Worm (Caenorhabditis elegans): ENCODE measurements around the gene elt-2.
A peak's percentile ranks its signal among the peaks of the same experiment; 100 is the strongest.

elt-2 gene

ce11 chrX:10480563-10481290, at the start of gene elt-2:
Gene elt-2, plus strand, starts transcription at chrX:10481240.
- TF ChIP-seq snpc-4 (tag; optimal IDR thresholded peaks at IDR 0.05) (no peak), fos-1 (tag; optimal IDR thresholded peaks at IDR 0.05) (peak; percentile 95), sma-3 (GFP tag; optimal IDR thresholded peaks at IDR 0.05) (peak; percentile 36), nhr-129 (tag; optimal IDR thresholded peaks at IDR 0.05) (no peak), crh-2 (tag; optimal IDR thresholded peaks at IDR 0.05) (peak; percentile 31), unc-39 (tag; optimal IDR thresholded peaks at IDR 0.05) (no peak), gmeb-1 (tag; optimal IDR thresholded peaks at IDR 0.05) (peak; percentile 58), nhr-77 (tag; optimal IDR thresholded peaks at IDR 0.05) (no peak), sma-9 (GFP tag; optimal IDR thresholded peaks at IDR 0.05) (peak; percentile 73), sma-9 (tag; optimal IDR thresholded peaks at IDR 0.05) (no peak), lsy-2 (tag; optimal IDR thresholded peaks at IDR 0.05) (peak in 1 of 2 experiments; percentile 57), F13H6.1 (tag; optimal IDR thresholded peaks at IDR 0.05) (peak; percentile 34)

- no peak for TF ChIP-seq unc-62 (GFP tag; optimal IDR thresholded peaks at IDR 0.05)
- no peak for TF ChIP-seq alr-1 (tag; optimal IDR thresholded peaks at IDR 0.05)
- no peak for TF ChIP-seq zag-1 (tag; optimal IDR thresholded peaks at IDR 0.05)
- no peak for TF ChIP-seq ztf-11 (tag; optimal IDR thresholded peaks at IDR 0.05)
- TF ChIP-seq nhr-77 (tag; optimal IDR thresholded peaks at IDR 0.05) = no peak
- no peak for TF ChIP-seq lin-13 (GFP tag; optimal IDR thresholded peaks at IDR 0.05)
- peak; percentile 24 for TF ChIP-seq blmp-1 (tag; optimal IDR thresholded peaks at IDR 0.05; ENCODE audit: insufficient read depth)
- no peak for TF ChIP-seq nhr-129 (tag; optimal IDR thresholded peaks at IDR 0.05)
Measured at ce11 chrX:10432786-10433185, 48.3 kb upstream of the elt-2 start.

DNA sequence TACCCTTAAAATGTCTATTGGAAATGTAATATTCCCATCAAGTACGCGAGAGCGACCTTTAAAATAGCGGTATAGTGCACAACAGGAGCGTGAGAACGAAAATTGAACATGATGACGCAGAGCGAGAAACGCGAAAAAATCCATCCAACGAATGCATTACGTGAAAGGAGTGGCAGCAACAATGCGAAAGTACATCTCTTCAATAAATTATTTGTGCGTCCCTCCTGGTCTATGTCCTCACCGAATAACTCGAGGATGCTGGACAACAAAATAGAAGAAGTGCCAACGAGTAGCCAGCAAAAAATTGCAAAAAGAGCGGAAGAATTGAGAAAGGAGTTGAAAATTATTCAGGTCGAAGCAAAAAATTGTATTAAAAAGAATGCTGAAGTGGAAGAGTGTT, 47.2 kb upstream of the elt-2 start:
- TF ChIP-seq F13H6.1 (tag; optimal IDR thresholded peaks at IDR 0.05) (no peak), zag-1 (tag; optimal IDR thresholded peaks at IDR 0.05) (no peak), sma-9 (GFP tag; optimal IDR thresholded peaks at IDR 0.05) (no peak), sma-9 (tag; optimal IDR thresholded peaks at IDR 0.05) (no peak), skn-1 (tag; optimal IDR thresholded peaks at IDR 0.05) (no peak), nhr-10 (tag; optimal IDR thresholded peaks at IDR 0.05) (no peak), R02D3.7 (tag; optimal IDR thresholded peaks at IDR 0.05) (no peak), lin-11 (tag; optimal IDR thresholded peaks at IDR 0.05) (no peak), nhr-6 (tag; optimal IDR thresholded peaks at IDR 0.05) (no peak), ztf-4 (tag; optimal IDR thresholded peaks at IDR 0.05) (no peak), nhr-129 (tag; optimal IDR thresholded peaks at IDR 0.05) (no peak), nhr-25 (tag; optimal IDR thresholded peaks at IDR 0.05) (no peak), elt-3 (tag; optimal IDR thresholded peaks at IDR 0.05) (no peak), sem-4 (tag; optimal IDR thresholded peaks at IDR 0.05) (no peak), dmd-4 (tag; optimal IDR thresholded peaks at IDR 0.05) (no peak), peb-1 (tag; optimal IDR thresholded peaks at IDR 0.05) (no peak), lsy-2 (tag; optimal IDR thresholded peaks at IDR 0.05) (no peak), elt-1 (tag; optimal IDR thresholded peaks at IDR 0.05) (no peak), unc-62 (GFP tag; optimal IDR thresholded peaks at IDR 0.05) (no peak), unc-55 (GFP tag; optimal IDR thresholded peaks at IDR 0.05) (no peak), ama-1 (optimal IDR thresholded peaks at IDR 0.05) (no peak)

DNA sequence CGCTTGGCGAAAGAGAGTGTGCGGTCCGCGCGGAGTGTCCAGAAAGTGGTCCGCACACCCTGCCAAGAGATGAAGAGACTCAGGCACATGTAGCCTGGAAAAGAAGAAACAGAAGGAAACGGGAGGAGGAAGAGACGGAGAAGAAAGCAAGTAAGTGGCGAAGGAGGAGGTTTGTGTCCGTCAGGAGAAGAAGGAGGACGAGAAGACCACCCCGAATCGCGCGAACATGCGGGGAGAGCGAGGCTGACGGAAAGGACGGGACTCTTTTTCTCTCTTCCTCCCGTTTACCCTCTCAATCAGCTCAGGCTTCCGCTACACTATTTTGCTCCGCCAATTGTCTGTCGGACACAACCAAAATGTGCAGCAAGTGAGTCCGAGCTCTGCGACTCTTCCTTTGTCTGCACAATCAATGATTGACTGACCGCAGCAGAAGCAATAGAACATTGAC, 45.5 kb upstream of the elt-2 start:
- no peak for TF ChIP-seq ztf-1 (GFP tag; conservative IDR thresholded peaks at IDR 0.05)
- peak; percentile 91 for TF ChIP-seq unc-55 (GFP tag; optimal IDR thresholded peaks at IDR 0.05)
- TF ChIP-seq nhr-11 (tag; optimal IDR thresholded peaks at IDR 0.05) = no peak
- peak; percentile 63 for TF ChIP-seq mab-5 (tag; optimal IDR thresholded peaks at IDR 0.05)
- TF ChIP-seq peb-1 (tag; optimal IDR thresholded peaks at IDR 0.05) = peak; percentile 3
- TF ChIP-seq sma-9 (GFP tag; optimal IDR thresholded peaks at IDR 0.05) = peak; percentile 78
- no peak for TF ChIP-seq sma-9 (tag; optimal IDR thresholded peaks at IDR 0.05)
- no peak for TF ChIP-seq nhr-23 (tag; optimal IDR thresholded peaks at IDR 0.05)
- no peak for TF ChIP-seq ceh-16 (tag; optimal IDR thresholded peaks at IDR 0.05)
- peak; percentile 95 for TF ChIP-seq zag-1 (tag; optimal IDR thresholded peaks at IDR 0.05)
- peak; percentile 61 for TF ChIP-seq lin-11 (tag; optimal IDR thresholded peaks at IDR 0.05)
- TF ChIP-seq nhr-10 (tag; optimal IDR thresholded peaks at IDR 0.05) = no peak
- TF ChIP-seq egl-27 (tag; optimal IDR thresholded peaks at IDR 0.05) = peak; percentile 34
- TF ChIP-seq crh-2 (tag; optimal IDR thresholded peaks at IDR 0.05) = peak; percentile 47
- no peak for TF ChIP-seq elt-3 (tag; optimal IDR thresholded peaks at IDR 0.05)
- no peak for TF ChIP-seq skn-1 (tag; optimal IDR thresholded peaks at IDR 0.05)
- peak; percentile 39 to 75 for TF ChIP-seq lsy-2 (tag; optimal IDR thresholded peaks at IDR 0.05)
- TF ChIP-seq ztf-4 (tag; optimal IDR thresholded peaks at IDR 0.05) = no peak
- peak; percentile 65 for TF ChIP-seq lin-13 (GFP tag; optimal IDR thresholded peaks at IDR 0.05)
- no peak for TF ChIP-seq nhr-237 (tag; optimal IDR thresholded peaks at IDR 0.05)
- TF ChIP-seq ZK546.5 (tag; optimal IDR thresholded peaks at IDR 0.05) = no peak
- TF ChIP-seq gmeb-1 (tag; optimal IDR thresholded peaks at IDR 0.05) = no peak
- TF ChIP-seq nhr-77 (tag; optimal IDR thresholded peaks at IDR 0.05) = no peak
- TF ChIP-seq alr-1 (tag; optimal IDR thresholded peaks at IDR 0.05) = no peak
- TF ChIP-seq mdl-1 (tag; optimal IDR thresholded peaks at IDR 0.05) = peak; percentile 5 to 81
- no peak for TF ChIP-seq ztf-11 (tag; optimal IDR thresholded peaks at IDR 0.05)
- peak; percentile 19 for TF ChIP-seq snpc-4 (tag; optimal IDR thresholded peaks at IDR 0.05)
- no peak for TF ChIP-seq nhr-6 (tag; optimal IDR thresholded peaks at IDR 0.05)
- peak; percentile 80 for TF ChIP-seq nhr-129 (tag; optimal IDR thresholded peaks at IDR 0.05)
- no peak for TF ChIP-seq blmp-1 (tag; optimal IDR thresholded peaks at IDR 0.05; ENCODE audit: insufficient read depth)
- no peak for TF ChIP-seq unc-39 (tag; optimal IDR thresholded peaks at IDR 0.05)
- no peak for TF ChIP-seq elt-1 (tag; optimal IDR thresholded peaks at IDR 0.05)
- peak; percentile 86 for TF ChIP-seq F13H6.1 (tag; optimal IDR thresholded peaks at IDR 0.05)
- peak; percentile 83 for TF ChIP-seq C34F6.9 (tag; optimal IDR thresholded peaks at IDR 0.05)
- TF ChIP-seq nhr-25 (tag; optimal IDR thresholded peaks at IDR 0.05) = no peak

Data from whole organism, L2 larva.